Fruit fly (Drosophila melanogaster) whole organism: ENCODE results near the gene sra.

Source experiments
- EcR ChIP-seq, 2 experiments: fragments of >200 bp; optimal IDR thresholded peaks; 2 replicates each; lab custom pipeline; 2017; ENCODE audit warnings: missing biosample characterization in 2 of 2, missing genetic modification characterization in 2 of 2, missing genetic modification reagents in 2 of 2
- usp ChIP-seq: fragments of >200 bp; optimal IDR thresholded peaks from 2 replicates; lab custom pipeline; 2017; ENCODE audit warnings: missing biosample characterization, missing genetic modification characterization, mixed read lengths

dm6 chr3R:16200497-16201019, 13.8 kb downstream of the sra start:
- TF ChIP-seq usp (GFP tag; lab: Kevin White, UChicago) (no peak), EcR (GFP tag; optimal IDR thresholded peaks at IDR 0.05; lab: Kevin White, UChicago) (no peak)
